Worm (Caenorhabditis elegans) whole organism, L4/young adult: ENCODE data around the gene lgc-14.

Experiments used
- W03F9.2 ChIP-seq: fragments of 150-350 bp; optimal IDR thresholded peaks from 2 replicates; lab custom pipeline; 2014; ENCODE audit warnings: missing biosample characterization, missing genetic modification characterization
- dao-5 ChIP-seq: sonication (generic microtip); optimal IDR thresholded peaks from 2 replicates; lab custom pipeline; 2016; ENCODE audit warnings: missing genotype, missing genetic modification characterization, moderate library complexity, missing compliant biosample characterization
- him-1 ChIP-seq: sonication (generic microtip); optimal IDR thresholded peaks from 2 replicates; lab custom pipeline; 2016; ENCODE audit warnings: missing genotype, missing genetic modification reagents, missing genetic modification characterization, missing compliant biosample characterization

The lgc-14 gene

ce11 chrX:12149638-12150137 is 38.4 kb downstream of the lgc-14 start, which contains the start of gene znf-474:
Gene znf-474, plus strand, starts transcription at chrX:12149924.
- TF ChIP-seq W03F9.2 (tag; lab: Kevin White, UChicago) (no peak), him-1 (tag; lab: Kevin White, UChicago) (no peak), dao-5 (tag; lab: Kevin White, UChicago) (no peak)

ce11 chrX:12154055-12154898 is 43.0 kb downstream of the lgc-14 start, which contains the start of gene mfsd-11:
Gene mfsd-11, minus strand, starts transcription at chrX:12154105.
- no peak for TF ChIP-seq W03F9.2 (tag; lab: Kevin White, UChicago)
- no peak for TF ChIP-seq dao-5 (tag; lab: Kevin White, UChicago)
- TF ChIP-seq him-1 (tag; lab: Kevin White, UChicago) = no peak

ce11 chrX:12158641-12159040 is 47.3 kb downstream of the lgc-14 start:
- TF ChIP-seq dao-5 (tag; lab: Kevin White, UChicago) = no peak
- no peak for TF ChIP-seq him-1 (tag; lab: Kevin White, UChicago)
- no peak for TF ChIP-seq W03F9.2 (tag; lab: Kevin White, UChicago)

- TF ChIP-seq him-1 (tag; lab: Kevin White, UChicago) = no peak
- no peak for TF ChIP-seq dao-5 (tag; lab: Kevin White, UChicago)
- no peak for TF ChIP-seq W03F9.2 (tag; lab: Kevin White, UChicago)
These were observed 48.8 kb downstream of the lgc-14 start, which contains the start of gene F57G12.2 for ce11 chrX:12160002-12160690. Gene F57G12.2, minus strand, starts transcription at chrX:12160052.

ce11 chrX:12162659-12163058 is 51.3 kb downstream of the lgc-14 start:
- no peak for TF ChIP-seq dao-5 (tag; lab: Kevin White, UChicago)
- no peak for TF ChIP-seq W03F9.2 (tag; lab: Kevin White, UChicago)
- no peak for TF ChIP-seq him-1 (tag; lab: Kevin White, UChicago)
